Fruit fly (Drosophila melanogaster) whole organism, wandering third instar larva: ENCODE measurements around the gene CG11700.

Source experiments
- Abd-B ChIP-seq: fragments of >200 bp; optimal IDR thresholded peaks from 2 replicates; lab custom pipeline; 2017; ENCODE audit warnings: missing biosample characterization, missing genetic modification characterization
- CG32264 ChIP-seq: fragments of 200-800 bp; sonication (Bioruptor generic); optimal IDR thresholded peaks from 2 replicates; lab custom pipeline; 2016; ENCODE audit warnings: missing biosample characterization, missing genetic modification characterization
- CG9705 ChIP-seq: fragments of 200-800 bp; sonication (Bioruptor generic); optimal IDR thresholded peaks from 2 replicates; lab custom pipeline; 2018; ENCODE audit warnings: missing biosample characterization, mild to moderate bottlenecking, missing genetic modification characterization
- CrebA ChIP-seq: fragments of 200-800 bp; sonication (Bioruptor generic); optimal IDR thresholded peaks from 2 replicates; lab custom pipeline; 2016; ENCODE audit warnings: missing biosample characterization, mild to moderate bottlenecking, missing genetic modification characterization, borderline replicate concordance
- Dfd ChIP-seq: fragments of >200 bp; optimal IDR thresholded peaks from 2 replicates; lab custom pipeline; 2017; ENCODE audit warnings: missing biosample characterization, missing genetic modification characterization
- Dif ChIP-seq: fragments of 200-275, 200-300 bp; sonication (Bioruptor generic); optimal IDR thresholded peaks from 2 replicates; lab custom pipeline; 2018; ENCODE audit warnings: missing biosample characterization, missing genetic modification characterization; ENCODE audit not compliant: partially characterized antibody
- GATAd ChIP-seq: sonication (Bioruptor generic); optimal IDR thresholded peaks from 2 replicates; lab custom pipeline; 2016; ENCODE audit warnings: missing biosample characterization, missing genetic modification characterization
- HLH106 ChIP-seq: fragments of 200-800 bp; optimal IDR thresholded peaks from 3 replicates; lab custom pipeline; 2019; ENCODE audit warnings: missing biosample characterization, mild to moderate bottlenecking, missing genetic modification characterization, moderate library complexity
- Hnf4 ChIP-seq: fragments of 200-800 bp; sonication (Bioruptor generic); optimal IDR thresholded peaks from 2 replicates; lab custom pipeline; 2016; ENCODE audit warnings: missing biosample characterization, mild to moderate bottlenecking, missing genetic modification characterization
- Hr78 ChIP-seq: fragments of >200 bp; optimal IDR thresholded peaks from 2 replicates; lab custom pipeline; 2017; ENCODE audit warnings: missing biosample characterization, missing genetic modification characterization
- Hr83 ChIP-seq: fragments of 200-300 bp; sonication (Bioruptor generic); optimal IDR thresholded peaks from 2 replicates; lab custom pipeline; 2016; ENCODE audit warnings: missing biosample characterization, mild to moderate bottlenecking, missing genetic modification characterization, moderate library complexity; ENCODE audit not compliant: poor library complexity, severe bottlenecking
- Jra ChIP-seq: sonication (Bioruptor generic); optimal IDR thresholded peaks from 2 replicates; lab custom pipeline; 2016; ENCODE audit warnings: missing biosample characterization, missing genetic modification characterization
- Mio ChIP-seq: sonication (Bioruptor generic); optimal IDR thresholded peaks from 2 replicates; lab custom pipeline; 2016; ENCODE audit warnings: missing biosample characterization, missing genetic modification characterization
- Myc ChIP-seq: fragments of >200 bp; optimal IDR thresholded peaks from 2 replicates; lab custom pipeline; 2017
- N ChIP-seq: fragments of >200 bp; optimal IDR thresholded peaks from 2 replicates; lab custom pipeline; 2018; ENCODE audit warnings: missing biosample characterization, missing external identifiers, missing genetic modification characterization
- OdsH ChIP-seq: fragments of 200-800 bp; sonication (Bioruptor generic); optimal IDR thresholded peaks from 2 replicates; lab custom pipeline; 2016; ENCODE audit warnings: missing biosample characterization, mild to moderate bottlenecking, missing genetic modification characterization
- Rel ChIP-seq, 2 experiments: fragments of 200-800 bp; sonication (Bioruptor generic) in 1 of 2; optimal IDR thresholded peaks; 2 replicates in 1 of 2; 3 replicates in 1 of 2; lab custom pipeline; 2016 to 2019; ENCODE audit warnings: mild to moderate bottlenecking in 2 of 2, missing biosample characterization in 2 of 2, missing genetic modification characterization in 2 of 2, moderate library complexity in 1 of 2
- Sp1 ChIP-seq: fragments of 200-800 bp; sonication (Bioruptor generic); optimal IDR thresholded peaks from 3 replicates; lab custom pipeline; 2019; ENCODE audit warnings: missing biosample characterization, mild to moderate bottlenecking, missing genetic modification characterization, moderate library complexity
- Vsx2 ChIP-seq: fragments of 200-300, 225-300 bp; sonication (Bioruptor generic); optimal IDR thresholded peaks from 2 replicates; lab custom pipeline; 2018; ENCODE audit warnings: missing biosample characterization, missing genetic modification characterization; ENCODE audit not compliant: partially characterized antibody
- br ChIP-seq: fragments of 200-800 bp; sonication (Bioruptor generic); optimal IDR thresholded peaks from 2 replicates; lab custom pipeline; 2016; ENCODE audit warnings: missing biosample characterization, missing genetic modification characterization
- brk ChIP-seq: fragments of 200-800 bp; sonication (Bioruptor generic); optimal IDR thresholded peaks from 2 replicates; lab custom pipeline; 2016; ENCODE audit warnings: missing biosample characterization, mild to moderate bottlenecking, missing genetic modification characterization
- dl ChIP-seq, 2 experiments: fragments of 175-275, 200-275 bp in 1 of 2; fragments of 200-275 bp in 1 of 2; sonication (Bioruptor generic); optimal IDR thresholded peaks; lab custom pipeline; 2018; ENCODE audit warnings: mild to moderate bottlenecking in 2 of 2, missing biosample characterization in 2 of 2, missing genetic modification characterization in 2 of 2, moderate library complexity in 2 of 2; ENCODE audit not compliant: partially characterized antibody in 2 of 2, insufficient read depth in 1 of 2
- dmrt93B ChIP-seq: fragments of 200-800 bp; sonication (Bioruptor generic); optimal IDR thresholded peaks from 2 replicates; lab custom pipeline; 2018; ENCODE audit warnings: missing biosample characterization, mild to moderate bottlenecking, missing genetic modification characterization
- dsf ChIP-seq: sonication (Bioruptor generic); optimal IDR thresholded peaks from 2 replicates; lab custom pipeline; 2016; ENCODE audit warnings: missing biosample characterization, missing genetic modification characterization, borderline replicate concordance
- ey ChIP-seq: fragments of 200-800 bp; sonication (Bioruptor generic); optimal IDR thresholded peaks from 2 replicates; lab custom pipeline; 2016; ENCODE audit warnings: missing biosample characterization, missing genetic modification characterization
- foxo ChIP-seq, 2 experiments: fragments of 200-800 bp; sonication (Bioruptor generic); optimal IDR thresholded peaks; 2 replicates in 1 of 2; 3 replicates in 1 of 2; lab custom pipeline; 2016 to 2017; ENCODE audit warnings: missing biosample characterization in 2 of 2, missing genetic modification characterization in 2 of 2
- fru ChIP-seq: fragments of 200-800 bp; sonication (Bioruptor generic); optimal IDR thresholded peaks from 3 replicates; lab custom pipeline; 2016; ENCODE audit warnings: missing biosample characterization, mild to moderate bottlenecking, missing genetic modification characterization
- h ChIP-seq: fragments of 200-800 bp; sonication (Bioruptor generic); optimal IDR thresholded peaks from 3 replicates; lab custom pipeline; 2016; ENCODE audit warnings: missing biosample characterization, mild to moderate bottlenecking, missing genetic modification characterization
- jim ChIP-seq: fragments of 175-275, 200-325 bp; sonication (Bioruptor generic); optimal IDR thresholded peaks from 2 replicates; lab custom pipeline; 2016; ENCODE audit warnings: missing biosample characterization, mild to moderate bottlenecking, missing genetic modification characterization
- lola ChIP-seq: fragments of >200 bp; optimal IDR thresholded peaks from 2 replicates; lab custom pipeline; 2017; ENCODE audit warnings: missing biosample characterization, missing genetic modification characterization
- pan ChIP-seq: fragments of >200 bp; optimal IDR thresholded peaks from 2 replicates; lab custom pipeline; 2017
- psq ChIP-seq: fragments of 200-800 bp; sonication (Bioruptor generic); optimal IDR thresholded peaks from 3 replicates; lab custom pipeline; 2017; ENCODE audit warnings: missing biosample characterization, mild to moderate bottlenecking, missing genetic modification characterization, moderate library complexity
- rgr ChIP-seq: fragments of 200-800 bp; sonication (Bioruptor generic); optimal IDR thresholded peaks from 3 replicates; lab custom pipeline; 2016; ENCODE audit warnings: missing biosample characterization, mild to moderate bottlenecking, missing genetic modification characterization
- sage ChIP-seq: fragments of 200-800 bp; sonication (Bioruptor generic); optimal IDR thresholded peaks from 2 replicates; lab custom pipeline; 2016; ENCODE audit warnings: missing biosample characterization, mild to moderate bottlenecking, missing genetic modification characterization
- sv ChIP-seq: fragments of 200-800 bp; sonication (Bioruptor generic); optimal IDR thresholded peaks from 3 replicates; lab custom pipeline; 2016; ENCODE audit warnings: missing biosample characterization, missing genetic modification characterization
- tai ChIP-seq: sonication (Bioruptor generic); optimal IDR thresholded peaks from 2 replicates; lab custom pipeline; 2016; ENCODE audit warnings: missing biosample characterization, missing genetic modification characterization
- usp ChIP-seq: fragments of >200 bp; optimal IDR thresholded peaks from 2 replicates; lab custom pipeline; 2017; ENCODE audit warnings: missing biosample characterization, missing genetic modification characterization
- woc ChIP-seq: sonication (Bioruptor generic); optimal IDR thresholded peaks from 2 replicates; lab custom pipeline; 2016; ENCODE audit warnings: missing biosample characterization, mild to moderate bottlenecking, missing genetic modification characterization

CG11700 gene

dm6 chrX:6267745-6268582 lies 15.4 kb downstream of the CG11700 start, which contains the start of gene Spt6:
Spt6 (plus strand) TSS chrX:6267797.
- TF ChIP-seq Vsx2 (GFP tag; lab: Kevin White, UChicago) (no peak), dsf (GFP tag; lab: Kevin White, UChicago) (no peak), tai (GFP tag; lab: Kevin White, UChicago) (no peak), Rel (GFP tag; optimal IDR thresholded peaks at IDR 0.05; lab: Kevin White, UChicago) (no peak), Rel (tag; optimal IDR thresholded peaks at IDR 0.05; lab: Kevin White, UChicago) (peak; percentile 3)

DNA sequence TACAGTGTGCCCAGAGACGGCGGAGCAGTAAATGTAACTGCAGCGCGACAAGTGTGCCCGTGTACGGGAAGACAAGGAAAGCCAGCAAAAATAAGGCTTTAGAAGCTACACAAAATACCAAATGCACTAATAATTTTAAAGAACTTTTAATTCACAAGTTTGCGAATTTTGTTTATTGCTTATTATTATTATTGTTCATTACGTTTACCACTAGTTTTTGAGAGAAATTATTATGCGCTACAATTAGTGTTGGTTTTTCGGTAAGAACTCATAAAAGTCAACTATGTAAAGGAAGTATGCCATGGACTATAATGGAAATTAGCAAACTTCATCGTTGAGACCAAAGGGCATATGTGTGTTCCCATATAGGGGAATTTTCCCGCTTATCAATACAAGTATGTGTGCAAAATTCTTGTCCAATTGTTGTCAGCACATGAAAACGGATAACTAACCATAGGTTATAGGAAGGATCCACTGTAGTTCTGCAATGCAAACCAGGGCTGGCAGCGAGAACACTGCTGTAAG lies 16.1 kb downstream of the CG11700 start, which contains the start of gene schlank:
TSS of gene schlank (minus strand) at position 42 of the 525 bp plus-strand sequence.
- TF ChIP-seq fru (GFP tag; lab: Kevin White, UChicago), result peak; percentile 32
- TF ChIP-seq foxo (GFP tag; optimal IDR thresholded peaks at IDR 0.05; lab: Kevin White, UChicago), result peak in 1 of 2 experiments; percentile 60
- no peak for TF ChIP-seq Hr78 (GFP tag; lab: Kevin White, UChicago)
- no peak for TF ChIP-seq psq
- TF ChIP-seq woc, result peak; percentile 76
- TF ChIP-seq Hnf4 (GFP tag; lab: Kevin White, UChicago), result peak; percentile 27
- TF ChIP-seq Abd-B (GFP tag; lab: Kevin White, UChicago), result no peak
- no peak for TF ChIP-seq Rel (GFP tag; optimal IDR thresholded peaks at IDR 0.05; lab: Kevin White, UChicago)
- no peak for TF ChIP-seq Rel (tag; optimal IDR thresholded peaks at IDR 0.05; lab: Kevin White, UChicago)
- no peak for TF ChIP-seq Dfd (GFP tag; lab: Kevin White, UChicago)
- TF ChIP-seq sv, result peak; percentile 43
- no peak for TF ChIP-seq N
- no peak for TF ChIP-seq Vsx2 (GFP tag; lab: Kevin White, UChicago)
- no peak for TF ChIP-seq Myc (lab: Kevin White, UChicago)
- no peak for TF ChIP-seq sage
- peak; percentile 54 for TF ChIP-seq ey
- no peak for TF ChIP-seq Jra
- no peak for TF ChIP-seq dmrt93B
- TF ChIP-seq br, result peak; percentile 38
- no peak for TF ChIP-seq dsf (GFP tag; lab: Kevin White, UChicago)
- no peak for TF ChIP-seq usp (GFP tag; lab: Kevin White, UChicago)
- no peak for TF ChIP-seq Dif
- peak; percentile 36 for TF ChIP-seq Sp1 (GFP tag; lab: Kevin White, UChicago)
- peak; percentile 18 for TF ChIP-seq CG9705 (GFP tag; lab: Kevin White, UChicago)
- no peak for TF ChIP-seq lola (GFP tag; lab: Kevin White, UChicago)
- no peak for TF ChIP-seq CrebA
- TF ChIP-seq pan (lab: Kevin White, UChicago), result no peak
- TF ChIP-seq h (GFP tag; lab: Kevin White, UChicago), result peak; percentile 35
- TF ChIP-seq dl (GFP tag; optimal IDR thresholded peaks at IDR 0.05; lab: Kevin White, UChicago; ENCODE audit: insufficient read depth in 1 of 2, partially characterized antibody in 2 of 2), result no peak
- peak; percentile 65 for TF ChIP-seq HLH106 (tag; lab: Kevin White, UChicago)
- no peak for TF ChIP-seq jim (GFP tag; lab: Kevin White, UChicago)
- no peak for TF ChIP-seq GATAd (GFP tag; lab: Kevin White, UChicago)
- no peak for TF ChIP-seq OdsH (GFP tag; lab: Kevin White, UChicago)
- TF ChIP-seq CG32264 (GFP tag; lab: Kevin White, UChicago), result no peak
- TF ChIP-seq Hr83 (GFP tag; lab: Kevin White, UChicago), result no peak
- TF ChIP-seq Mio (GFP tag; lab: Kevin White, UChicago), result no peak
- TF ChIP-seq rgr (GFP tag; lab: Kevin White, UChicago), result peak; percentile 13
- TF ChIP-seq brk, result no peak
- TF ChIP-seq tai (GFP tag; lab: Kevin White, UChicago), result no peak
- TF ChIP-seq, all 38 proteins: peak for 12
